Worm (Caenorhabditis elegans): ENCODE results near the gene pha-4.

Gene pha-4

DNA sequence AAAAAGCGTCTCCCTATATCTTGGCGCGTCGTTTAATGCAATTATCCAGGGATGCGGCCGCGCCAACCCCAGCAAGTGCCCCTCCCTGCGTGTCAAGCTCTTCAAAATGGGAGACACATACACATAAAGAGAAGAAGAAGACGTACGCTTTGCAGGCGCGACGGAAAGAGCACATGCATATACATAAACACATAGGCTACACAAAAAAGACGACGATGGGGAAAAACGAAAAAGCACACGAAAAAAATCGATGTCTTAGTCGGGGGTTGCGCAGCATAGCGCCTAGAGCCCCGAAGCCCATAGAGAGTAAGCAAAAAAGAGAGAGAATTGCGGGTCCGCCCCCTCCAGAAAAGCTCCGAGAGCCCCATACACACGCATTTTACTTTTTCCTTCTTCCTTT is 36.3 kb downstream of the pha-4 start, which contains the start of gene tpan-1 (continued):
- TF ChIP-seq rbr-2 (tag; optimal IDR thresholded peaks at IDR 0.05), result peak; percentile 84
- TF ChIP-seq lin-13 (GFP tag; optimal IDR thresholded peaks at IDR 0.05), result no peak

- TF ChIP-seq egl-43 (GFP tag; IDR thresholded peaks at IDR 0.05) (0 out of 2 replicates have a peak, but pooled peaks have one; percentile 39), aha-1 (tag) (peak; percentile 84), F37D6.2 (tag; optimal IDR thresholded peaks at IDR 0.05) (no peak), lin-38 (GFP tag; IDR thresholded peaks at IDR 0.05) (0 out of 2 replicates have a peak, but pooled peaks have one; percentile 5), spr-1 (tag; optimal IDR thresholded peaks at IDR 0.05) (no peak), dmd-6 (GFP tag; IDR thresholded peaks at IDR 0.05) (0 out of 2 replicates have a peak, but pooled peaks have one; percentile 7), set-16 (GFP tag; IDR thresholded peaks at IDR 0.05) (peak; percentile 37; the same call in 1 of the 2 replicates)
Observed at ce11 chrV:20790011-20790410, 37.2 kb downstream of the pha-4 start, which contains the start of gene Y44A6D.1. Gene Y44A6D.1, minus strand, starts transcription at chrV:20790033.

- TF ChIP-seq duxl-1 (tag; optimal IDR thresholded peaks at IDR 0.05; ENCODE audit: poor library complexity) (no peak), pha-4 (GFP tag; IDR thresholded peaks at IDR 0.05) (no peak), pha-4 (tag; optimal IDR thresholded peaks at IDR 0.05) (no peak), pqm-1 (tag; optimal IDR thresholded peaks at IDR 0.05) (no peak), nhr-111 (GFP tag; optimal IDR thresholded peaks at IDR 0.05) (no peak), F26F4.8 (GFP tag; conservative IDR thresholded peaks at IDR 0.05) (no peak), daf-12 (tag; optimal IDR thresholded peaks at IDR 0.05) (no peak), dpl-1 (GFP tag; optimal IDR thresholded peaks at IDR 0.05) (no peak), skn-1 (tag; optimal IDR thresholded peaks at IDR 0.05) (no peak), lin-1 (GFP tag; IDR thresholded peaks at IDR 0.05) (no peak), ama-1 (optimal IDR thresholded peaks at IDR 0.05) (no peak), mxl-3 (GFP tag; optimal IDR thresholded peaks at IDR 0.05) (no peak), vab-7 (GFP tag; IDR thresholded peaks at IDR 0.05) (no peak), mxl-2 (GFP tag; conservative IDR thresholded peaks at IDR 0.05) (no peak), nhr-10 (tag; optimal IDR thresholded peaks at IDR 0.05) (no peak), daf-8 (GFP tag; IDR thresholded peaks at IDR 0.05) (no peak), unc-62 (GFP tag; optimal IDR thresholded peaks at IDR 0.05 in 1 of 2) (no peak), unc-62 (tag; optimal IDR thresholded peaks at IDR 0.05) (no peak), zag-1 (tag; optimal IDR thresholded peaks at IDR 0.05) (peak; percentile 30), arid-1 (GFP tag; conservative IDR thresholded peaks at IDR 0.05) (no peak), ceh-20 (GFP tag; IDR thresholded peaks at IDR 0.05) (no peak), lir-3 (tag; optimal IDR thresholded peaks at IDR 0.05) (no peak), ceh-82 (tag; optimal IDR thresholded peaks at IDR 0.05) (no peak), mep-1 (tag; optimal IDR thresholded peaks at IDR 0.05) (peak; percentile 9), aha-1 (tag) (peak; percentile 90), mes-2 (tag; optimal IDR thresholded peaks at IDR 0.05; ENCODE audit: poor library complexity, severe bottlenecking) (no peak), nhr-77 (tag; optimal IDR thresholded peaks at IDR 0.05) (no peak), T20F7.1 (GFP tag; optimal IDR thresholded peaks at IDR 0.05) (peak; percentile 3), nhr-42 (GFP tag; IDR thresholded peaks at IDR 0.05) (no peak), dmd-6 (GFP tag; IDR thresholded peaks at IDR 0.05) (no peak), tra-1 (GFP tag; IDR thresholded peaks at IDR 0.05) (no peak), ctbp-1 (GFP tag; IDR thresholded peaks at IDR 0.05) (no peak), dve-1 (tag; optimal IDR thresholded peaks at IDR 0.05; ENCODE audit: insufficient read depth) (peak; percentile 5), set-16 (GFP tag; IDR thresholded peaks at IDR 0.05) (no peak), spr-1 (tag; optimal IDR thresholded peaks at IDR 0.05) (no peak), cey-2 (tag; optimal IDR thresholded peaks at IDR 0.05; ENCODE audit: borderline replicate concordance, insufficient read depth) (no peak), hif-1 (tag; optimal IDR thresholded peaks at IDR 0.05) (no peak), gei-8 (GFP tag; optimal IDR thresholded peaks at IDR 0.05) (no peak), sdz-12 (GFP tag; optimal IDR thresholded peaks at IDR 0.05) (no peak), unc-39 (tag; optimal IDR thresholded peaks at IDR 0.05) (no peak), hlh-30 (tag; optimal IDR thresholded peaks at IDR 0.05; ENCODE audit: insufficient read depth) (no peak), rbr-2 (tag; optimal IDR thresholded peaks at IDR 0.05) (no peak), nhr-48 (tag; optimal IDR thresholded peaks at IDR 0.05) (no peak)
Observed at ce11 chrV:20790616-20791015, 37.8 kb downstream of the pha-4 start.
